Worm (Caenorhabditis elegans) whole organism, L4 larva: ENCODE measurements around the gene fbl-1.

ENCODE experiments used
- D1046.2 ChIP-seq: fragments of 200-800 bp; sonication (Bioruptor generic); IDR thresholded peaks from 2 replicates; pipeline ENCODE4 v1.3.6; 2022; ENCODE audit warnings: missing genetic modification characterization, missing compliant biosample characterization
- F37D6.2 ChIP-seq: sonication (generic microtip); optimal IDR thresholded peaks from 2 replicates; lab custom pipeline; 2016; ENCODE audit warnings: mild to moderate bottlenecking, missing genetic modification characterization, missing compliant biosample characterization
- T26A8.4 ChIP-seq: fragments of 200-800 bp; sonication (Bioruptor generic); IDR thresholded peaks from 2 replicates; pipeline ENCODE4 v1.3.6; 2022; ENCODE audit warnings: missing genetic modification characterization, missing compliant biosample characterization
- Y105C5A.15 ChIP-seq: fragments of 200-800 bp; sonication (Bioruptor generic); IDR thresholded peaks from 2 replicates; pipeline ENCODE4 v1.3.6; 2022; ENCODE audit warnings: missing genetic modification characterization, missing compliant biosample characterization
- Y5F2A.4 ChIP-seq: fragments of 200-800 bp; sonication (Bioruptor generic); optimal IDR thresholded peaks from 2 replicates; lab custom pipeline; 2018; ENCODE audit warnings: mild to moderate bottlenecking, missing genetic modification characterization, missing compliant biosample characterization
- Y75B8A.6 ChIP-seq: fragments of 200-800 bp; sonication (Bioruptor generic); IDR thresholded peaks from 2 replicates; pipeline ENCODE4 v1.3.6; 2022; ENCODE audit warnings: missing genetic modification reagents, missing genetic modification characterization, missing compliant biosample characterization
- ZK546.5 ChIP-seq, 2 experiments: sonication (generic microtip); optimal IDR thresholded peaks; 2 replicates each; lab custom pipeline; 2017; ENCODE audit warnings: missing biosample characterization in 2 of 2, missing genetic modification characterization in 2 of 2
- aly-2 ChIP-seq: sonication (generic microtip); optimal IDR thresholded peaks from 2 replicates; lab custom pipeline; 2018; ENCODE audit warnings: missing biosample characterization, missing genetic modification characterization
- ama-1 ChIP-seq: fragments of 150-350 bp; optimal IDR thresholded peaks from 2 replicates; lab custom pipeline; 2014; ENCODE audit warnings: inconsistent platforms, mixed read lengths
- attf-4 ChIP-seq: sonication (generic microtip); optimal IDR thresholded peaks from 3 replicates; lab custom pipeline; 2017; ENCODE audit warnings: missing biosample characterization, missing genetic modification characterization
- ceh-20 ChIP-seq: fragments of 200-800 bp; sonication (Bioruptor generic); IDR thresholded peaks from 2 replicates; pipeline ENCODE4 v1.3.6; 2022; ENCODE audit warnings: missing genetic modification reagents, missing genetic modification characterization, missing compliant biosample characterization
- ceh-28 ChIP-seq: fragments of 150-350 bp; optimal IDR thresholded peaks from 2 replicates; lab custom pipeline; 2014; ENCODE audit warnings: missing biosample characterization, missing genetic modification reagents, missing genetic modification characterization
- ceh-62 ChIP-seq: sonication (generic microtip); optimal IDR thresholded peaks from 2 replicates; lab custom pipeline; 2017; ENCODE audit warnings: missing biosample characterization, missing genetic modification characterization
- ceh-82 ChIP-seq: sonication (generic microtip); optimal IDR thresholded peaks from 2 replicates; lab custom pipeline; 2017; ENCODE audit warnings: missing biosample characterization, missing genetic modification characterization
- ces-1 ChIP-seq: fragments of 150-350 bp; sonication (generic microtip); optimal IDR thresholded peaks from 4 replicates; lab custom pipeline; 2014; ENCODE audit warnings: missing biosample characterization, missing genetic modification reagents, missing genetic modification characterization
- daf-8 ChIP-seq: fragments of 200-800 bp; sonication (Bioruptor generic); IDR thresholded peaks from 2 replicates; pipeline ENCODE4 v1.3.6; 2022; ENCODE audit warnings: missing genetic modification characterization, missing compliant biosample characterization
- dmd-8 ChIP-seq: fragments of 200-800 bp; sonication (Bioruptor generic); IDR thresholded peaks from 2 replicates; pipeline ENCODE4 v1.3.6; 2022; ENCODE audit warnings: missing genetic modification characterization, missing compliant biosample characterization
- dmd-9 ChIP-seq: fragments of 200-800 bp; sonication (Bioruptor generic); IDR thresholded peaks from 2 replicates; pipeline ENCODE4 v1.3.6; 2022; ENCODE audit warnings: missing genetic modification reagents, missing genetic modification characterization, missing compliant biosample characterization
- dpl-1 ChIP-seq: fragments of 150-350 bp; optimal IDR thresholded peaks from 2 replicates; lab custom pipeline; 2014; ENCODE audit warnings: missing biosample characterization, missing genetic modification reagents, missing genetic modification characterization
- dve-1 ChIP-seq: sonication (generic microtip); optimal IDR thresholded peaks from 2 replicates; lab custom pipeline; 2017; ENCODE audit warnings: antibody characterized with exemption, mild to moderate bottlenecking, missing genetic modification characterization, missing compliant biosample characterization; ENCODE audit not compliant: insufficient read depth
- egl-27 ChIP-seq: sonication (generic microtip); optimal IDR thresholded peaks from 3 replicates; lab custom pipeline; 2017; ENCODE audit warnings: missing biosample characterization, missing genetic modification reagents, missing genetic modification characterization
- gei-8 ChIP-seq: fragments of 200-800 bp; sonication (Bioruptor generic); optimal IDR thresholded peaks from 2 replicates; lab custom pipeline; 2018; ENCODE audit warnings: mild to moderate bottlenecking, missing genetic modification characterization, missing compliant biosample characterization
- hif-1 ChIP-seq, 2 experiments: sonication (generic microtip); optimal IDR thresholded peaks; 2 replicates each; lab custom pipeline; 2016 to 2017; ENCODE audit warnings: missing compliant biosample characterization in 2 of 2, missing genetic modification characterization in 2 of 2, missing genetic modification reagents in 2 of 2, missing genotype in 2 of 2, mild to moderate bottlenecking in 1 of 2
- hlh-11 ChIP-seq: fragments of 200-800 bp; sonication (Bioruptor generic); optimal IDR thresholded peaks from 2 replicates; lab custom pipeline; 2018; ENCODE audit warnings: mild to moderate bottlenecking, missing genetic modification characterization, missing compliant biosample characterization
- jun-1 ChIP-seq: fragments of 150-350 bp; optimal IDR thresholded peaks from 2 replicates; lab custom pipeline; 2014; ENCODE audit warnings: missing biosample characterization, missing genetic modification reagents, missing genetic modification characterization
- lim-7 ChIP-seq: fragments of 200-800 bp; sonication (Bioruptor generic); IDR thresholded peaks from 2 replicates; pipeline ENCODE4 v1.3.6; 2022; ENCODE audit warnings: missing genetic modification characterization, missing compliant biosample characterization
- lin-13 ChIP-seq: fragments of 150-350 bp; optimal IDR thresholded peaks from 2 replicates; lab custom pipeline; 2014; ENCODE audit warnings: missing biosample characterization, missing genetic modification reagents, missing genetic modification characterization
- lin-15B ChIP-seq: fragments of 150-350 bp; sonication (generic microtip); optimal IDR thresholded peaks from 3 replicates; lab custom pipeline; 2014; ENCODE audit warnings: missing biosample characterization, missing genetic modification characterization
- lin-29 ChIP-seq: fragments of 200-800 bp; sonication (Bioruptor generic); IDR thresholded peaks from 2 replicates; pipeline ENCODE4 v1.3.6; 2022; ENCODE audit warnings: missing genetic modification reagents, missing genetic modification characterization, missing compliant biosample characterization
- lin-39 ChIP-seq: fragments of 150-350 bp; optimal IDR thresholded peaks from 2 replicates; lab custom pipeline; 2014; ENCODE audit warnings: missing biosample characterization, missing genetic modification reagents, missing genetic modification characterization
- lir-3 ChIP-seq: sonication (generic microtip); optimal IDR thresholded peaks from 2 replicates; lab custom pipeline; 2016; ENCODE audit warnings: mild to moderate bottlenecking, missing genetic modification characterization, missing compliant biosample characterization
- mdt-29 ChIP-seq: fragments of 200-800 bp; sonication (Bioruptor generic); IDR thresholded peaks from 2 replicates; pipeline ENCODE4 v1.3.6; 2022; ENCODE audit warnings: missing genetic modification reagents, missing genetic modification characterization, missing compliant biosample characterization
- mxl-2 ChIP-seq: fragments of 200-800 bp; sonication (Bioruptor generic); conservative IDR thresholded peaks from 2 replicates; pipeline ENCODE4 v1.3.6; 2022; ENCODE audit warnings: missing genetic modification reagents, missing genetic modification characterization, missing compliant biosample characterization
- mxl-3 ChIP-seq: fragments of 200-800 bp; sonication (Bioruptor generic); optimal IDR thresholded peaks from 2 replicates; lab custom pipeline; 2018; ENCODE audit warnings: mild to moderate bottlenecking, missing genetic modification characterization, missing compliant biosample characterization
- nhr-102 ChIP-seq: sonication (generic microtip); optimal IDR thresholded peaks from 2 replicates; lab custom pipeline; 2016; ENCODE audit warnings: mild to moderate bottlenecking, missing genetic modification characterization, moderate library complexity, missing compliant biosample characterization
- nhr-237 ChIP-seq: sonication (generic microtip); optimal IDR thresholded peaks from 2 replicates; lab custom pipeline; 2017; ENCODE audit warnings: missing biosample characterization, missing genetic modification characterization
- nhr-25 ChIP-seq: sonication (generic microtip); optimal IDR thresholded peaks from 2 replicates; lab custom pipeline; 2017; ENCODE audit warnings: missing genetic modification characterization, mild to moderate bottlenecking, missing compliant biosample characterization, antibody characterized with exemption, moderate library complexity, borderline replicate concordance; ENCODE audit not compliant: insufficient read depth
- nhr-28 ChIP-seq: fragments of 150-350 bp; optimal IDR thresholded peaks from 2 replicates; lab custom pipeline; 2014; ENCODE audit warnings: missing biosample characterization, missing genetic modification characterization
- nhr-42 ChIP-seq: fragments of 200-800 bp; sonication (Bioruptor generic); IDR thresholded peaks from 2 replicates; pipeline ENCODE4 v1.3.6; 2022; ENCODE audit warnings: missing genetic modification characterization, missing compliant biosample characterization
- nhr-6 ChIP-seq: fragments of 150-350 bp; optimal IDR thresholded peaks from 2 replicates; lab custom pipeline; 2014; ENCODE audit warnings: missing biosample characterization, missing genetic modification characterization
- nhr-76 ChIP-seq: fragments of 150-350 bp; optimal IDR thresholded peaks from 2 replicates; lab custom pipeline; 2014; ENCODE audit warnings: missing biosample characterization, missing genetic modification characterization
- nhr-77 ChIP-seq: fragments of 150-350 bp; optimal IDR thresholded peaks from 2 replicates; lab custom pipeline; 2014; ENCODE audit warnings: missing biosample characterization, missing genetic modification characterization
- pha-4 ChIP-seq, 2 experiments: fragments of 150-350 bp in 1 of 2; fragments of 200-800 bp in 1 of 2; sonication (Bioruptor generic) in 1 of 2; IDR thresholded peaks in 1 of 2; optimal IDR thresholded peaks in 1 of 2; 2 replicates each; pipeline versions ENCODE4 v1.3.6 to Lab custom; 2014 to 2022; ENCODE audit warnings: missing genetic modification characterization in 2 of 2, missing genetic modification reagents in 2 of 2, missing biosample characterization in 1 of 2, missing compliant biosample characterization in 1 of 2
- rbr-2 ChIP-seq: sonication (generic microtip); optimal IDR thresholded peaks from 2 replicates; lab custom pipeline; 2016; ENCODE audit warnings: missing genotype, missing genetic modification characterization, missing compliant biosample characterization
- sdz-12 ChIP-seq: fragments of 200-800 bp; sonication (Bioruptor generic); optimal IDR thresholded peaks from 2 replicates; lab custom pipeline; 2018; ENCODE audit warnings: mild to moderate bottlenecking, missing genetic modification characterization, missing compliant biosample characterization
- set-16 ChIP-seq: fragments of 200-800 bp; sonication (Bioruptor generic); IDR thresholded peaks from 2 replicates; pipeline ENCODE4 v1.3.6; 2022; ENCODE audit warnings: missing genetic modification reagents, missing genetic modification characterization, missing compliant biosample characterization
- skn-1 ChIP-seq: fragments of 150-350 bp; optimal IDR thresholded peaks from 2 replicates; lab custom pipeline; 2014; ENCODE audit warnings: missing biosample characterization, missing genetic modification characterization
- spr-1 ChIP-seq: sonication (generic microtip); optimal IDR thresholded peaks from 2 replicates; lab custom pipeline; 2016; ENCODE audit warnings: mild to moderate bottlenecking, missing genetic modification characterization, missing compliant biosample characterization
- spr-3 ChIP-seq: fragments of 200-800 bp; sonication (Bioruptor generic); optimal IDR thresholded peaks from 2 replicates; lab custom pipeline; 2018; ENCODE audit warnings: mild to moderate bottlenecking, missing genetic modification characterization, missing compliant biosample characterization
- tag-97 ChIP-seq: fragments of 200-800 bp; sonication (Bioruptor generic); IDR thresholded peaks from 2 replicates; pipeline ENCODE4 v1.3.6; 2022; ENCODE audit warnings: missing genetic modification characterization, missing compliant biosample characterization
- tra-1 ChIP-seq: fragments of 200-800 bp; sonication (Bioruptor generic); IDR thresholded peaks from 2 replicates; pipeline ENCODE4 v1.3.6; 2022; ENCODE audit warnings: missing genetic modification reagents, missing genetic modification characterization, missing compliant biosample characterization
- unc-130 ChIP-seq: sonication (generic microtip); optimal IDR thresholded peaks from 2 replicates; lab custom pipeline; 2016; ENCODE audit warnings: missing genetic modification reagents, missing genetic modification characterization, missing compliant biosample characterization
- zag-1 ChIP-seq: fragments of 150-350 bp; optimal IDR thresholded peaks from 2 replicates; lab custom pipeline; 2014; ENCODE audit warnings: missing biosample characterization, missing genetic modification characterization

Gene fbl-1

ce11 chrIV:9513360-9513777 is 27.2 kb upstream of the fbl-1 start (continued):
- TF ChIP-seq zag-1 (tag; lab: Kevin White, UChicago) (no peak), ceh-20 (GFP tag; lab: Robert Waterston, UW) (no peak), lin-15B (tag; lab: Kevin White, UChicago) (no peak), aly-2 (tag; lab: Kevin White, UChicago) (no peak), lim-7 (GFP tag; lab: Robert Waterston, UW) (no peak), unc-130 (GFP tag; lab: Kevin White, UChicago) (no peak), D1046.2 (GFP tag; lab: Robert Waterston, UW) (no peak), ceh-82 (tag; lab: Kevin White, UChicago) (no peak), skn-1 (tag; lab: Kevin White, UChicago) (no peak), Y5F2A.4 (GFP tag; lab: Kevin White, UChicago) (no peak), mxl-3 (peak; percentile 74), tra-1 (GFP tag; lab: Robert Waterston, UW) (no peak), lir-3 (tag; lab: Kevin White, UChicago) (no peak), mdt-29 (GFP tag; lab: Robert Waterston, UW) (no peak), pha-4 (GFP tag; IDR thresholded peaks at IDR 0.05; lab: Robert Waterston, UW) (0 out of 2 replicates have a peak, but pooled peaks have one; percentile 35), pha-4 (tag; optimal IDR thresholded peaks at IDR 0.05; lab: Kevin White, UChicago) (no peak), dmd-9 (no peak), nhr-28 (tag; lab: Kevin White, UChicago) (peak; percentile 83), spr-3 (GFP tag; lab: Kevin White, UChicago) (no peak), lin-29 (GFP tag; lab: Robert Waterston, UW) (no peak), nhr-6 (tag; lab: Kevin White, UChicago) (no peak), dpl-1 (peak; percentile 22), lin-39 (no peak), ceh-62 (tag; lab: Kevin White, UChicago) (no peak), attf-4 (tag; lab: Kevin White, UChicago) (no peak), nhr-25 (tag; lab: Kevin White, UChicago) (no peak), ceh-28 (tag; lab: Kevin White, UChicago) (no peak), set-16 (GFP tag; lab: Robert Waterston, UW) (no peak), spr-1 (no peak), gei-8 (no peak), nhr-237 (tag; lab: Kevin White, UChicago) (no peak), egl-27 (no peak), nhr-77 (tag; lab: Kevin White, UChicago) (peak; percentile 78), dmd-8 (no peak), nhr-76 (tag; lab: Kevin White, UChicago) (no peak), hlh-11 (tag; lab: Kevin White, UChicago) (peak; percentile 92), Y75B8A.6 (no peak), Y105C5A.15 (GFP tag; lab: Robert Waterston, UW) (no peak), tag-97 (GFP tag; lab: Robert Waterston, UW) (no peak), ces-1 (no peak), rbr-2 (tag; lab: Kevin White, UChicago) (no peak), ama-1 (no peak), nhr-42 (GFP tag; lab: Robert Waterston, UW) (no peak), nhr-102 (tag; lab: Kevin White, UChicago) (no peak), jun-1 (tag; lab: Kevin White, UChicago) (peak; percentile 9), daf-8 (GFP tag; lab: Robert Waterston, UW) (no peak), F37D6.2 (no peak), sdz-12 (GFP tag; lab: Kevin White, UChicago) (no peak), ZK546.5 (tag; optimal IDR thresholded peaks at IDR 0.05; lab: Kevin White, UChicago) (no peak), dve-1 (peak; percentile 70), hif-1 (tag; optimal IDR thresholded peaks at IDR 0.05; lab: Kevin White, UChicago) (peak; percentile 19 to 20), T26A8.4 (no peak), lin-13 (peak; percentile 19), mxl-2 (GFP tag; lab: Robert Waterston, UW) (no peak)
